Fruit fly (Drosophila melanogaster) whole organism, adult: ENCODE measurements around the gene CG9471.

Experiments
- CG11617 ChIP-seq: fragments of 200-800 bp; sonication (Bioruptor generic); optimal IDR thresholded peaks from 2 replicates; lab custom pipeline; 2017; ENCODE audit warnings: mild to moderate bottlenecking, missing biosample characterization, missing genetic modification reagents, missing genetic modification characterization
- CG14711 ChIP-seq: fragments of 200-800 bp; sonication (Bioruptor generic); optimal IDR thresholded peaks from 2 replicates; lab custom pipeline; 2018; ENCODE audit warnings: missing biosample characterization, mild to moderate bottlenecking, missing genetic modification characterization, moderate library complexity
- CG7045 ChIP-seq: fragments of 200-800 bp; sonication (Bioruptor generic); optimal IDR thresholded peaks from 2 replicates; lab custom pipeline; 2017; ENCODE audit warnings: missing biosample characterization, mild to moderate bottlenecking, missing genetic modification characterization
- Clk ChIP-seq: fragments of 200-800 bp; sonication (Bioruptor generic); optimal IDR thresholded peaks from 2 replicates; lab custom pipeline; 2017; ENCODE audit warnings: missing biosample characterization, missing genetic modification characterization
- Mnt ChIP-seq: fragments of 200-800 bp; sonication (Bioruptor generic); optimal IDR thresholded peaks from 2 replicates; lab custom pipeline; 2016; ENCODE audit warnings: missing biosample characterization, mild to moderate bottlenecking, missing genetic modification characterization
- cnc ChIP-seq, 2 experiments: fragments of >200 bp; optimal IDR thresholded peaks; 2 replicates each; lab custom pipeline; 2017
- kay ChIP-seq: fragments of 200-800 bp; sonication (Bioruptor generic); peaks from one replicate; lab custom pipeline; 2016; ENCODE audit warnings: missing biosample characterization, missing genetic modification characterization, borderline replicate concordance
- pad ChIP-seq: fragments of 200-800 bp; sonication (Bioruptor generic); optimal IDR thresholded peaks from 3 replicates; lab custom pipeline; 2017; ENCODE audit warnings: missing biosample characterization, missing genetic modification characterization, mild to moderate bottlenecking, moderate library complexity, missing genetic modification reagents

- TF ChIP-seq Mnt (GFP tag; lab: Kevin White, UChicago) (peak; percentile 43), kay (GFP tag; lab: Kevin White, UChicago) (no peak), CG14711 (tag; lab: Kevin White, UChicago) (no peak), CG11617 (GFP tag; lab: Kevin White, UChicago) (peak; percentile 50), pad (no peak), Clk (GFP tag; lab: Kevin White, UChicago) (no peak), cnc (optimal IDR thresholded peaks at IDR 0.05; lab: Kevin White, UChicago) (no peak), CG7045 (no peak)
Measured at dm6 chr3R:9759360-9760191, 11.8 kb downstream of the CG9471 start, which contains the start of gene Mpi.
